Worm (Caenorhabditis elegans): Measurements from ENCODE around the gene C05B5.12.

ce11 chrIII:10027947-10028346 is 40.8 kb downstream of the C05B5.12 start, which contains the start of gene ins-23:
- TF ChIP-seq mec-3 (tag; optimal IDR thresholded peaks at IDR 0.05; ENCODE audit: borderline replicate concordance) (no peak), hlh-6 (tag; optimal IDR thresholded peaks at IDR 0.05) (no peak), pros-1 (tag; optimal IDR thresholded peaks at IDR 0.05) (no peak), rnt-1 (tag; optimal IDR thresholded peaks at IDR 0.05) (no peak), nfya-1 (tag; optimal IDR thresholded peaks at IDR 0.05) (no peak)

Measured in whole organism, late embryonic.